Worm (Caenorhabditis elegans) whole organism, L4 larva: ENCODE data around the gene nac-3.

ENCODE experiments used
- hlh-11 ChIP-seq: fragments of 200-800 bp; sonication (Bioruptor generic); optimal IDR thresholded peaks from 2 replicates; lab custom pipeline; 2018; ENCODE audit warnings: mild to moderate bottlenecking, missing genetic modification characterization, missing compliant biosample characterization
- lin-39 ChIP-seq: fragments of 150-350 bp; optimal IDR thresholded peaks from 2 replicates; lab custom pipeline; 2014; ENCODE audit warnings: missing biosample characterization, missing genetic modification reagents, missing genetic modification characterization
- ztf-11 ChIP-seq: fragments of 150-350 bp; optimal IDR thresholded peaks from 2 replicates; lab custom pipeline; 2014; ENCODE audit warnings: missing biosample characterization, missing genetic modification characterization

DNA sequence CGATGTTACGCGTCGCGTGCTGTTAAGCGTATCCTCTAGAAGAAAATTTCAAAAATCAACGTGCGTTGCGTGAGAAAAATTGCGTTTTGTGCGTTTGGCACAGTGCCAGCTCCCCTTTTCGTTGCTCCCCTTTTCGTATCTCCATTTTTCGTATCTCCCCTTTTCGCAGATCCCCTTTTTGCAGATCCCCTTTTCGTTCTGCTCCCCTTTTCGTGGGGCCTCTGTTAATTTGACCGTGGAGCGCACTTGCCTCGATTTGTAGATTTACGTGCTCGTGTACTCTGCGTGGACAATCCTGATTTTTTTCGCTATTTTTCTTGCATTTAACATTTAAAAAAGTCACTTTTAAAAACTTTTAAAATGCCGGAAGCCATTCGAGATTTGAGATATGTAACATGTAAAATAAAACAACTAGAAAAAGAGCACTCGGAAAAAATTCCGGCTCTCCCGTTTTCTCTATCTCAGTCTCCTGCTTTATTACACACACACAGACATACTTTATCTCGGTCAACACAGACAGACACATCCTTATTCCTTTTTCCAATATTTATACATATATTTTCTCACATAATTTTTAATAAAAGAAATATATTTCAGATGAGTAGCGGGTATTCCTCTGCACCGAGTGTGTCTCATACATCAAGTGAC, 28.9 kb upstream of the nac-3 start, which contains the start of gene ttll-4:
- TF ChIP-seq lin-39 = no peak
- TF ChIP-seq hlh-11 (tag; lab: Kevin White, UChicago) = peak; percentile 16
- no peak for TF ChIP-seq ztf-11
